Worm (Caenorhabditis elegans) whole organism, young adult: Measurements from ENCODE around the gene nhr-188.

Source experiments
- ccch-3 ChIP-seq: fragments of 200-800 bp; sonication (Bioruptor generic); optimal IDR thresholded peaks from 2 replicates; lab custom pipeline; 2018; ENCODE audit warnings: mild to moderate bottlenecking, missing genetic modification characterization, missing compliant biosample characterization
- hrde-1 ChIP-seq: sonication (generic microtip); optimal IDR thresholded peaks from 2 replicates; lab custom pipeline; 2016; ENCODE audit warnings: missing genetic modification characterization, mild to moderate bottlenecking, missing compliant biosample characterization, moderate library complexity, missing genotype, missing genetic modification reagents, borderline replicate concordance
- lin-35 ChIP-seq, 3 experiments: fragments of 150-350 bp in 2 of 3; sonication (generic microtip) in 1 of 3; optimal IDR thresholded peaks; 2 replicates each; lab custom pipeline; 2014 to 2018; ENCODE audit warnings: missing biosample characterization in 3 of 3, missing genetic modification characterization in 3 of 3, missing genetic modification reagents in 3 of 3
- snpc-4 ChIP-seq, 5 experiments: fragments of 150-350 bp in 1 of 5; sonication (generic microtip) in 4 of 5; optimal IDR thresholded peaks; 2 replicates each; lab custom pipeline; 2014 to 2018; ENCODE audit warnings: missing genetic modification characterization in 5 of 5, missing biosample characterization in 3 of 5, antibody characterized with exemption in 2 of 5, mild to moderate bottlenecking in 2 of 5, missing compliant biosample characterization in 2 of 5, missing genotype in 2 of 5, moderate library complexity in 2 of 5, missing genetic modification reagents in 1 of 5
- zim-3 ChIP-seq: sonication (generic microtip); optimal IDR thresholded peaks from 2 replicates; lab custom pipeline; 2017; ENCODE audit warnings: mild to moderate bottlenecking, missing genetic modification characterization, moderate library complexity, missing compliant biosample characterization

DNA sequence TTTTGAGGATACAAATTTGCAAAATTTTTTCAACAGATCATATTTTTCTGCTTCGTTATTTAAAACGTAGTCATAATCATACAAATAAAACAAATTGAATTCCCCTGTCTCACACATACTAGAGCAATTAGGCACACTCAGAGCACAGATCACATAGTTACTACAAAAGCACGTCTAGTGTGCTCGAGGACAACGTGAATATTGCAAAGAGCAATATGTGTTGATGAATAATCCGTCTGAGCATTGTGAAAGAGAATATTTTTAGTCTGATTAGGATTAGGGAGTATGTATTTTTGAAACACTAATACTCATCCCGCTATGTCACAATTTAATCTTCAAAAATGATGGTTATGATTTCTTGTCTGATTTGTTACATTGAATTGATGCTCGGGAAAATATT is 19.6 kb upstream of the nhr-188 start:
- no peak for TF ChIP-seq lin-35 (GFP tag; optimal IDR thresholded peaks at IDR 0.05; lab: Kevin White, UChicago)
- TF ChIP-seq hrde-1, result no peak
- no peak for TF ChIP-seq snpc-4 (GFP tag; optimal IDR thresholded peaks at IDR 0.05; lab: Kevin White, UChicago)
- no peak for TF ChIP-seq snpc-4 (tag; optimal IDR thresholded peaks at IDR 0.05; lab: Kevin White, UChicago)
- no peak for TF ChIP-seq ccch-3 (GFP tag; lab: Kevin White, UChicago)
- no peak for TF ChIP-seq zim-3 (tag; lab: Kevin White, UChicago)
